Fruit fly (Drosophila melanogaster): Measurements from ENCODE around the gene unc80.

- TF ChIP-seq CG8089 (GFP tag; optimal IDR thresholded peaks at IDR 0.05) (no peak), tap (tag; optimal IDR thresholded peaks at IDR 0.05) (no peak), en (GFP tag; optimal IDR thresholded peaks at IDR 0.05) (no peak), Dip3 (GFP tag; optimal IDR thresholded peaks at IDR 0.05) (no peak), Sox102F (GFP tag; optimal IDR thresholded peaks at IDR 0.05) (no peak), CG2199 (GFP tag; IDR thresholded peaks at IDR 0.05) (no peak), Drgx (GFP tag; IDR thresholded peaks at IDR 0.05) (no peak), Dbx (GFP tag; IDR thresholded peaks at IDR 0.05) (no peak), ato (GFP tag; IDR thresholded peaks at IDR 0.05; ENCODE audit: partially characterized antibody) (no peak), Hr51 (GFP tag; optimal IDR thresholded peaks at IDR 0.05) (no peak), CG8924 (tag; optimal IDR thresholded peaks at IDR 0.05) (no peak), CG12155 (GFP tag; optimal IDR thresholded peaks at IDR 0.05) (no peak)
Observed at dm6 chr3R:27692645-27693307, 30.5 kb downstream of the unc80 start.

Data from whole organism, embryonic.